Fruit fly (Drosophila melanogaster): Measurements from ENCODE around the gene Jig.
A peak's percentile ranks its signal among the peaks of the same experiment; 100 is the strongest.

Gene Jig

dm6 chr3R:14575718-14576187, 15.0 kb downstream of the Jig start, which contains the start of gene CG7987 (continued):
- TF ChIP-seq CG4424 (GFP tag; optimal IDR thresholded peaks at IDR 0.05): no peak
- no peak for TF ChIP-seq Aef1 (GFP tag; IDR thresholded peaks at IDR 0.05)
- TF ChIP-seq cato (GFP tag; optimal IDR thresholded peaks at IDR 0.05; ENCODE audit: borderline replicate concordance): no peak
- TF ChIP-seq CG1647 (GFP tag; optimal IDR thresholded peaks at IDR 0.05): no peak
- TF ChIP-seq CG15269 (tag; optimal IDR thresholded peaks at IDR 0.05): peak; percentile 25
- peak; percentile 22 for TF ChIP-seq Abd-B (GFP tag; optimal IDR thresholded peaks at IDR 0.05)
- TF ChIP-seq Lim3 (GFP tag; IDR thresholded peaks at IDR 0.05): no peak
- TF ChIP-seq az2 (GFP tag; optimal IDR thresholded peaks at IDR 0.05): no peak
- TF ChIP-seq CG3847 (GFP tag; IDR thresholded peaks at IDR 0.05): peak; percentile 73
- no peak for TF ChIP-seq CG12219 (GFP tag; optimal IDR thresholded peaks at IDR 0.05)
- TF ChIP-seq CG16863 (GFP tag; optimal IDR thresholded peaks at IDR 0.05): no peak
- TF ChIP-seq CG2120 (GFP tag; optimal IDR thresholded peaks at IDR 0.05): peak; percentile 56
- no peak for TF ChIP-seq CG11723 (GFP tag; optimal IDR thresholded peaks at IDR 0.05)
- TF ChIP-seq CG10462 (GFP tag; optimal IDR thresholded peaks at IDR 0.05): no peak
- peak; percentile 55 for TF ChIP-seq vvl (GFP tag; IDR thresholded peaks at IDR 0.05)
- TF ChIP-seq ci (GFP tag; IDR thresholded peaks at IDR 0.05): 0 out of 3 replicates have a peak, but pooled peaks have one; percentile 42
- peak; percentile 74 for TF ChIP-seq CG1603 (tag; optimal IDR thresholded peaks at IDR 0.05)
- TF ChIP-seq bbx (GFP tag; IDR thresholded peaks at IDR 0.05; ENCODE audit: partially characterized antibody): peak; percentile 19; the same call in 1 of the 2 replicates
- TF ChIP-seq PHDP (tag; optimal IDR thresholded peaks at IDR 0.05): no peak
- no peak for TF ChIP-seq CG4854 (GFP tag; optimal IDR thresholded peaks at IDR 0.05)

dm6 chr3R:14576511-14576691, 15.7 kb downstream of the Jig start, which contains the start of gene CG44094:
CG44094 (minus strand) TSS chr3R:14576611.
- TF ChIP-seq CG2199 (GFP tag; IDR thresholded peaks at IDR 0.05) (no peak), sima (GFP tag; optimal IDR thresholded peaks at IDR 0.05) (no peak), CG32532 (GFP tag; IDR thresholded peaks at IDR 0.05) (no peak), lmd (GFP tag; IDR thresholded peaks at IDR 0.05) (no peak)

DNA sequence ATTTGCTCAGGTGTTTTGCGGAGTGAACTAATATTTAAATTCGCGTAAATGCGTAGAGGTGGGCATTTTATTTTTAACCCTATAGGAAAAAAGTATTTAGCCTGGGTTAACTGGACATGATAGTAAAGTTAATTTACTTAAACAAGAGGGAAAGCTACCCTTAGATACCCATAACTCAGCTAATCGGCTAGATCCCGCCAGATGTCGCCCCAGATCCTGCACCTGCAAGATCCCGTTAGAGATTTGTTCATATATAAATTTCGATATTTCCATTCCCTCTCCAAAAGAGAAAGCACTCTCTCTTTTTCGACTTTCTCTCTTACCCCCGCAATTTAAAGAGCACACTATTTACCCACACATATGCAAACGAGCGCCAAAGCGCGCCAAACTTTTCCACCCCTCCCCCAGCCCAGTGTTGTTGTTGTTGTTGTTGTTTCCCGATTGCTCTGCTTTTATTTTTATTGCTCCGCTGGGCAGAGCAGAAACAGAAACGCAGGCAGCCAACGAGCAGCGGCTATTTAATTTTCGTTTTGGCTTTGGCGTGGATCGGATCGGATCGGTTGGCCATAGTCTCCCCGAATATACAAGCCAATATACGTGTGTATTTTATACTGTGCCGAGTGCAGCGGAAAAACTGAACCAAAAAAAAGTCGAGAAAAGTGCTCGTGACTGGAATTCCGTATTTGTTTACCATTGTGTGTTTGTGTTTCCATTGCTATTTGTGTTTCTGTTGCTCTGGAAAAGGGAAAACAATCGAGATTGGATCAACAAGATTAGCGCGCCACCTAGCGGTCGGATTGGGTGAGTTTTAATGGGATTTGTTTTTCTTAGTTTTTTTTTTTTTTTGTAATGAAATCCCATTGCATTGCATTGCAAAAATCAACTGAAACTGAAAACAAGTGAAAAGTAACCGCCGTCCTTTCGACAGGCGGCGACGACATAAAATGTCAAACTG, 16.2 kb downstream of the Jig start, which contains the start of gene stumps:
stumps (plus strand) TSS at position 526 of the 955 bp plus-strand sequence.
- no peak for TF ChIP-seq ara (GFP tag; IDR thresholded peaks at IDR 0.05)
- TF ChIP-seq Jarid2 (GFP tag; optimal IDR thresholded peaks at IDR 0.05): peak; percentile 32
- TF ChIP-seq sd (tag; optimal IDR thresholded peaks at IDR 0.05): peak; percentile 77
- peak; percentile 35 for TF ChIP-seq sqz (GFP tag; optimal IDR thresholded peaks at IDR 0.05)
- peak; percentile 85 for TF ChIP-seq kni (GFP tag; optimal IDR thresholded peaks at IDR 0.05)
- peak; percentile 84 for TF ChIP-seq crol (GFP tag; IDR thresholded peaks at IDR 0.05)
- TF ChIP-seq CG32767 (GFP tag; IDR thresholded peaks at IDR 0.05): 0 out of 2 replicates have a peak, but pooled peaks have one; percentile 27
- peak; percentile 94 for TF ChIP-seq CG3163 (GFP tag; optimal IDR thresholded peaks at IDR 0.05)
- TF ChIP-seq CG34422 (GFP tag; IDR thresholded peaks at IDR 0.05): peak; percentile 28; the same call in 1 of the 3 replicates
- peak; percentile 86 for TF ChIP-seq abd-A (tag; optimal IDR thresholded peaks at IDR 0.05)
- TF ChIP-seq Ets97D (GFP tag; optimal IDR thresholded peaks at IDR 0.05): no peak
- peak; percentile 31; the same call in 1 of the 2 replicates for TF ChIP-seq sens-2 (GFP tag; IDR thresholded peaks at IDR 0.05)
- TF ChIP-seq grn (GFP tag; optimal IDR thresholded peaks at IDR 0.05): peak; percentile 53
- TF ChIP-seq Opbp (GFP tag; IDR thresholded peaks at IDR 0.05; ENCODE audit: partially characterized antibody): 0 out of 3 replicates have a peak, but pooled peaks have one; percentile 10
- peak; percentile 18; the same call in 2 of the 3 replicates for TF ChIP-seq ci (GFP tag; IDR thresholded peaks at IDR 0.05)
- no peak for TF ChIP-seq CG15011 (GFP tag; optimal IDR thresholded peaks at IDR 0.05)
- TF ChIP-seq cg (GFP tag; optimal IDR thresholded peaks at IDR 0.05): peak; percentile 72
- TF ChIP-seq Kr (GFP tag; optimal IDR thresholded peaks at IDR 0.05): no peak
- TF ChIP-seq CG4360 (GFP tag; IDR thresholded peaks at IDR 0.05): peak; percentile 89
- TF ChIP-seq CG13287 (GFP tag; IDR thresholded peaks at IDR 0.05; ENCODE audit: partially characterized antibody): peak; percentile 9; the same call in 1 of the 2 replicates
- no peak for TF ChIP-seq CG2129 (GFP tag; IDR thresholded peaks at IDR 0.05; ENCODE audit: partially characterized antibody)
- TF ChIP-seq Ets65A (GFP tag): no peak
- TF ChIP-seq Dp (GFP tag; optimal IDR thresholded peaks at IDR 0.05): peak; percentile 24
- peak; percentile 38 for TF ChIP-seq CG10543 (GFP tag; optimal IDR thresholded peaks at IDR 0.05)
